Worm (Caenorhabditis elegans) whole organism, L1 larva: ENCODE results near the gene C16A11.5.

Experiments used
- C04F5.9 ChIP-seq: sonication (generic microtip); optimal IDR thresholded peaks from 2 replicates; lab custom pipeline; 2016; ENCODE audit warnings: missing genetic modification characterization, missing compliant biosample characterization
- C16A3.4 ChIP-seq: fragments of 150-350 bp; optimal IDR thresholded peaks from 2 replicates; lab custom pipeline; 2014; ENCODE audit warnings: missing biosample characterization, missing genetic modification characterization
- F16B12.6 ChIP-seq: fragments of 150-350 bp; optimal IDR thresholded peaks from 2 replicates; lab custom pipeline; 2014; ENCODE audit warnings: missing biosample characterization, missing genetic modification characterization
- blmp-1 ChIP-seq: fragments of 150-350 bp; optimal IDR thresholded peaks from 2 replicates; lab custom pipeline; 2014; ENCODE audit warnings: missing biosample characterization, missing genetic modification characterization
- ceh-63 ChIP-seq: fragments of 200-800 bp; sonication (Bioruptor generic); optimal IDR thresholded peaks from 2 replicates; lab custom pipeline; 2018; ENCODE audit warnings: mild to moderate bottlenecking, missing genetic modification characterization, missing compliant biosample characterization
- ceh-8 ChIP-seq: fragments of 200-800 bp; sonication (Bioruptor generic); optimal IDR thresholded peaks from 2 replicates; lab custom pipeline; 2018; ENCODE audit warnings: mild to moderate bottlenecking, missing genetic modification characterization, moderate library complexity, missing compliant biosample characterization
- ceh-90 ChIP-seq: sonication (generic microtip); optimal IDR thresholded peaks from 2 replicates; lab custom pipeline; 2016; ENCODE audit warnings: missing genetic modification characterization, missing compliant biosample characterization
- dsc-1 ChIP-seq: sonication (generic microtip); optimal IDR thresholded peaks from 2 replicates; lab custom pipeline; 2016; ENCODE audit warnings: mild to moderate bottlenecking, missing genetic modification characterization, missing compliant biosample characterization
- efl-1 ChIP-seq, 4 experiments: fragments of 150-350 bp; optimal IDR thresholded peaks in 3 of 4; peaks in 1 of 4; 1 replicate in 1 of 4; 2 replicates in 3 of 4; lab custom pipeline; 2014; ENCODE audit warnings: missing biosample characterization in 2 of 4, missing genetic modification characterization in 2 of 4, missing genetic modification reagents in 2 of 4
- egl-13 ChIP-seq: sonication (generic microtip); optimal IDR thresholded peaks from 2 replicates; lab custom pipeline; 2016; ENCODE audit warnings: missing genotype, missing genetic modification reagents, missing genetic modification characterization, missing compliant biosample characterization
- elt-3 ChIP-seq, 6 experiments: fragments of 150-350 bp in 1 of 6; sonication (generic microtip); optimal IDR thresholded peaks; 2 replicates each; lab custom pipeline; 2017 to 2018; ENCODE audit warnings: missing biosample characterization in 6 of 6, missing genetic modification characterization in 6 of 6, inconsistent platforms in 1 of 6
- grh-1 ChIP-seq: fragments of 200-800 bp; sonication (Bioruptor generic); IDR thresholded peaks from 2 replicates; pipeline ENCODE4 v1.3.6; 2022; ENCODE audit warnings: missing genetic modification reagents, missing genetic modification characterization, missing compliant biosample characterization
- irx-1 ChIP-seq: sonication (generic microtip); optimal IDR thresholded peaks from 2 replicates; lab custom pipeline; 2016; ENCODE audit warnings: missing genetic modification characterization, missing compliant biosample characterization
- isw-1 ChIP-seq: fragments of 200-800 bp; sonication (Bioruptor generic); IDR thresholded peaks from 2 replicates; pipeline ENCODE4 v1.3.6; 2022; ENCODE audit warnings: missing genetic modification characterization, missing compliant biosample characterization
- lin-13 ChIP-seq: fragments of 150-350 bp; optimal IDR thresholded peaks from 2 replicates; lab custom pipeline; 2014; ENCODE audit warnings: missing biosample characterization, missing genetic modification reagents, missing genetic modification characterization
- lin-15B ChIP-seq: fragments of 150-350 bp; sonication (generic microtip); optimal IDR thresholded peaks from 3 replicates; lab custom pipeline; 2014; ENCODE audit warnings: missing biosample characterization, missing genetic modification characterization
- lin-35 ChIP-seq, 2 experiments: fragments of 150-350 bp; optimal IDR thresholded peaks; 2 replicates each; lab custom pipeline; 2014; ENCODE audit warnings: missing biosample characterization in 2 of 2, missing genetic modification characterization in 2 of 2, missing genetic modification reagents in 2 of 2
- lir-3 ChIP-seq: sonication (generic microtip); optimal IDR thresholded peaks from 2 replicates; lab custom pipeline; 2016; ENCODE audit warnings: mild to moderate bottlenecking, missing genetic modification characterization, moderate library complexity, missing compliant biosample characterization; ENCODE audit not compliant: poor library complexity
- lsy-2 ChIP-seq, 2 experiments: fragments of 150-350 bp; optimal IDR thresholded peaks; 2 replicates each; lab custom pipeline; 2014; ENCODE audit warnings: missing biosample characterization in 2 of 2, missing genetic modification characterization in 2 of 2
- mep-1 ChIP-seq: fragments of 150-350 bp; optimal IDR thresholded peaks from 2 replicates; lab custom pipeline; 2014; ENCODE audit warnings: missing biosample characterization, missing genetic modification characterization
- nhr-11 ChIP-seq: fragments of 150-350 bp; optimal IDR thresholded peaks from 2 replicates; lab custom pipeline; 2014; ENCODE audit warnings: missing biosample characterization, missing genetic modification characterization
- nhr-12 ChIP-seq: sonication (generic microtip); optimal IDR thresholded peaks from 2 replicates; lab custom pipeline; 2017; ENCODE audit warnings: missing biosample characterization, missing genetic modification characterization
- nhr-47 ChIP-seq: sonication (generic microtip); optimal IDR thresholded peaks from 2 replicates; lab custom pipeline; 2016; ENCODE audit warnings: mild to moderate bottlenecking, missing genetic modification characterization, moderate library complexity, missing compliant biosample characterization
- nhr-84 ChIP-seq: sonication (generic microtip); optimal IDR thresholded peaks from 2 replicates; lab custom pipeline; 2017; ENCODE audit warnings: missing biosample characterization, missing genetic modification characterization
- nhr-90 ChIP-seq: sonication (generic microtip); optimal IDR thresholded peaks from 2 replicates; lab custom pipeline; 2016; ENCODE audit warnings: mild to moderate bottlenecking, missing genetic modification characterization, missing compliant biosample characterization; ENCODE audit not compliant: poor library complexity
- pag-3 ChIP-seq: sonication (generic microtip); optimal IDR thresholded peaks from 2 replicates; lab custom pipeline; 2017; ENCODE audit warnings: missing genetic modification characterization, mild to moderate bottlenecking, missing compliant biosample characterization, antibody characterized with exemption, borderline replicate concordance; ENCODE audit not compliant: insufficient read depth
- snu-23 ChIP-seq: sonication (generic microtip); optimal IDR thresholded peaks from 2 replicates; lab custom pipeline; 2016; ENCODE audit warnings: missing genetic modification characterization, missing compliant biosample characterization
- sup-37 ChIP-seq: fragments of 200-800 bp; sonication (Bioruptor generic); optimal IDR thresholded peaks from 2 replicates; lab custom pipeline; 2018; ENCODE audit warnings: mild to moderate bottlenecking, missing genetic modification characterization, missing compliant biosample characterization
- unc-130 ChIP-seq: fragments of 150-350 bp; optimal IDR thresholded peaks from 2 replicates; lab custom pipeline; 2017; ENCODE audit warnings: missing biosample characterization, missing genetic modification characterization, inconsistent platforms
- unc-98 ChIP-seq: fragments of 200-800 bp; sonication (Bioruptor generic); IDR thresholded peaks from 2 replicates; pipeline ENCODE4 v1.3.6; 2022; ENCODE audit warnings: missing genetic modification characterization, missing compliant biosample characterization
- vab-15 ChIP-seq: sonication (generic microtip); optimal IDR thresholded peaks from 2 replicates; lab custom pipeline; 2017; ENCODE audit warnings: missing genotype, mild to moderate bottlenecking, missing genetic modification characterization, missing compliant biosample characterization

The C16A11.5 gene

DNA sequence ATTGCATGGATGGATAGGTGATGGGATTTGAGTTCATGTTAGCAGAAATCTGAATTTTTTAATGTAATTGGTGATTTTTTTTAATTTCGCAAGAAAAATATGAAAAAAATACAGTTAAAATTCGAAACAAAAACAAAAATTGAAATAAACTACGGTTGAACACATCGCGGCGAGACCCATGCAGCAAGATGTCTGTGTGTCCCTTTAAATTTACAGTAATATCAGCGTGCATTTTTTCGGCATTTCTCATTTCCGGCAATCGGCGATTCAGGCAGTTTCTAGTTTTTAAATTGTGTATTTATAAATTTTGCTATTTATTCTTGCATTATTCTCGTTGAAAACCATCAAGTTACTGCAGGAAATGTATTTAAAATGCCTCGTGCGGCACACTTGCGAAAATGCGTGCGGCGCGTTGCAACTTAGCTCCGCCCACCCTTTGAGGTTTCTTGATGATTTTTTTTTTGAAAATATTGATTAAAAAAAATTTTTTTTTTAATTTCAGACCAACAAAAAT is 14.7 kb downstream of the C16A11.5 start, which contains the start of the genes fbxc-44 and C16A11.2 (continued):
- peak in 1 of 2 experiments; percentile 39 for TF ChIP-seq lin-35 (GFP tag; optimal IDR thresholded peaks at IDR 0.05; lab: Kevin White, UChicago)
- TF ChIP-seq C16A3.4, result peak; percentile 33
- TF ChIP-seq nhr-90, result peak; percentile 46
- TF ChIP-seq F16B12.6 (tag; lab: Kevin White, UChicago), result peak; percentile 32
- peak; percentile 30 for TF ChIP-seq egl-13 (tag; lab: Kevin White, UChicago)
- no peak for TF ChIP-seq nhr-12 (tag; lab: Kevin White, UChicago)
- peak; percentile 56 for TF ChIP-seq snu-23 (GFP tag; lab: Kevin White, UChicago)
- peak; percentile 55 for TF ChIP-seq unc-130 (tag; lab: Kevin White, UChicago)

DNA sequence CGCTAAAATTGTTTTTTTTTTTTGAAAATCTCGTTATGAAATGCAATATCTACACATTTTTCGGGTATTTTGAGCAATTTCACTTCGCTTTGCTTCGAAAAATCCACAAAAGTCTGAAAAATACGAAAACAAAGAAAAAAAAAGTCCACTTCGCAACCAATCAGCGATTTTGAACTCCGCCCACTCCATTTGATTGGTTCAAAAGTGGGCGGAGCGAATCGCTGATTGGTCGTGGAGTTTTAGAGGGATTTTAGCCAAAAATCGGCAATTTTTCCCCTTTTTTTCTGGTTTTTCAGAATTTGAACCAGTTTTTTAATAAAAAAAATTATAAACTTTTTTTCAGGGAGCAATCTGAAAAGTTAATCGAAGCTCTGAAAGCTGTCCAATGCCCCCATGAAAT is 15.9 kb downstream of the C16A11.5 start:
- TF ChIP-seq dsc-1 (tag; lab: Kevin White, UChicago) (no peak), efl-1 (optimal IDR thresholded peaks at IDR 0.05; lab: Kevin White, UChicago) (no peak), efl-1 (GFP tag; optimal IDR thresholded peaks at IDR 0.05 in 1 of 2; lab: Kevin White, UChicago) (peak in 1 of 2 experiments; percentile 21)

DNA sequence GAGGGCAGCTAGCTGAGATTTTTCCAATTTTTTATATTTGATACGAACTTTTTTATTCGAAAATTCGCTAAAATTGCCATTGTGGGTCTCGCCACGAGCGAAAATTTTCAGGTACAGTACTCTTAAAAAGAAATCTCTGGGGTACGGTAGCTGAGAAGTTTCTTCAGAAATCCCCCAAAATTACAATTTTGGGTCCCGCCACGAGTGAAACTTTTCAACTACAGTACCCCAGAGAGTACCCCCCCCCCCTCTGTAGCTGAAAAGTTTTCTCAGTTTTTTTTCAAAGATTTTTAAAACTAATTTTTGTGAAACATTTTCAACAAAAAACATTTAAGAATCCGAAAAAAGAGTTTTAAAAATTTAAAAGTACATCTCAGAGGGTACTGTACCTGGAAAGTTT is 21.9 kb downstream of the C16A11.5 start:
- no peak for TF ChIP-seq sup-37
- TF ChIP-seq ceh-63, result no peak
- TF ChIP-seq ceh-90, result no peak
- TF ChIP-seq nhr-47, result no peak
- TF ChIP-seq lin-35 (GFP tag; optimal IDR thresholded peaks at IDR 0.05; lab: Kevin White, UChicago), result no peak
- no peak for TF ChIP-seq egl-13 (tag; lab: Kevin White, UChicago)
- no peak for TF ChIP-seq lin-13 (GFP tag; lab: Kevin White, UChicago)
- TF ChIP-seq F16B12.6 (tag; lab: Kevin White, UChicago), result no peak
- TF ChIP-seq nhr-11, result no peak
- TF ChIP-seq lsy-2 (tag; optimal IDR thresholded peaks at IDR 0.05; lab: Kevin White, UChicago), result no peak
- no peak for TF ChIP-seq nhr-84
- TF ChIP-seq mep-1 (tag; lab: Kevin White, UChicago), result no peak
- TF ChIP-seq unc-98 (GFP tag; lab: Robert Waterston, UW), result no peak

DNA sequence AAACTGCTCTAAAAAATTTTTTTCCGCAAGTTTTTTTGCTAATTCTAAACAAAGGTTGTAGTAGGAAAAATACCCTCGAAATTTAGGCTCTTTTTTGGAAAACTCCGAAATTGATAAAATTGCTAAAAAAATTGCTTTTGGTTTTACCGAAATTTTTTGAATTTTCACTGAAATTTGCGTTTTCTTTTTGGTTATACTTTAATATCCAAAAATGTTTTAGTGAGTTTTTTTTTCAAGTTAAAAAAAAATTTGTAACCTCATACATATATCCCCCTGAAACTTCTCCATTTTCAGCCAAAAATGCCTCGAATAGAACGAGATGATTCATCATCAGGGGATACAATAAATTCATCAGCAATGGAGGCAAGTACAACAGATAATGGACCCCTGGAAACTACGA is 23.8 kb downstream of the C16A11.5 start, which contains the start of gene gpa-11:
Gene gpa-11, plus strand, starts transcription at position 301 of the 400 bp plus-strand sequence.
- TF ChIP-seq unc-98 (GFP tag; lab: Robert Waterston, UW) (no peak), efl-1 (optimal IDR thresholded peaks at IDR 0.05; lab: Kevin White, UChicago) (no peak), efl-1 (GFP tag; optimal IDR thresholded peaks at IDR 0.05 in 1 of 2; lab: Kevin White, UChicago) (no peak), elt-3 (tag; optimal IDR thresholded peaks at IDR 0.05; lab: Kevin White, UChicago) (no peak), nhr-84 (no peak), blmp-1 (no peak), grh-1 (GFP tag; lab: Robert Waterston, UW) (no peak), lsy-2 (tag; optimal IDR thresholded peaks at IDR 0.05; lab: Kevin White, UChicago) (no peak), F16B12.6 (tag; lab: Kevin White, UChicago) (no peak)
- TF ChIP-seq, all 84 proteins: peak for 0

DNA sequence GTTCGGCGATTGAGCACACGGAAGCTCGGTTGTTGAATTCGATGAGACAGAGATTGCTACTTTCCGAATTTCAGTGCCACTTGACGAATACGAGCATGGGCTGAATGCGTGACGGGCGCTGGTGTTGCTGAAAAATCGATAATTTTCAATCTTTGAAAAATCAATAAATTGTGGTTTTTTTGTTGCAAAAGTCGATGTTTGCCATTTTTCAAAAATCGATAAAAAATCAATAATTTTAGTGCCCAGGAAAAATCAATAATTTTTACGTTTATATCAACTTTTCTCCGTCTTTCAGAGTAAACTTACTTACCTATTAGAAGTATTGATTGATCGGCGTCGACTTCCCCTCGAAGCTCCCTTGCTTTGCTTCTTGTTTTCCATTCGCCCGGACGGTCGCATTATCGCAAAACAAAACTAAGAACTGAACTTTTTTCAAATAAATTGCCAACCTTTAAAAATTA is 33.5 kb downstream of the C16A11.5 start, which contains the start of gene C16A11.7:
Gene C16A11.7, minus strand, starts transcription at position 411 of the 461 bp plus-strand sequence.
- no peak for TF ChIP-seq sup-37
- no peak for TF ChIP-seq lin-15B (tag; lab: Kevin White, UChicago)
- TF ChIP-seq vab-15, result no peak
- no peak for TF ChIP-seq irx-1
- no peak for TF ChIP-seq ceh-8 (GFP tag; lab: Kevin White, UChicago)

DNA sequence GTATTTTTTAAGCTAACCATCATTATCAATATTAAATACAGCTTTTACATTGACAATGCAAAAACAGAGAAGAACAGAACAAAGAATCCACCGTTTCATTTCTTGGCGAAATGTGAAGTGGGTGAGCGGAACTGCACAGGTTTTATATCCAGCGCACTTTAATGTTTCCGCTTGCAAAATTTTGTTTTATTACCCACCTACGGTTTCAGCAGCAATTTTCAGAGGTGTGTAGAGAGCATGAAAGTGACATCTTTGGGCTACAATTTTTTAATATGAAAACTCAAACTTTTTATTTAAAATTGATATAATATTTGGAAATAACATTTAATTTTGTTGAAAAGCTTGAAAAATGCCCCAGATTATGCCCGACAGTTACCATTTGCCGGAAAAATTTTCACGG is 35.6 kb downstream of the C16A11.5 start, which contains the start of gene clec-135:
Gene clec-135, minus strand, starts transcription at position 101 of the 400 bp plus-strand sequence.
- TF ChIP-seq sup-37 (no peak), C04F5.9 (tag; lab: Kevin White, UChicago) (no peak), isw-1 (no peak), lir-3 (tag; lab: Kevin White, UChicago) (no peak), blmp-1 (no peak), pag-3 (tag; lab: Kevin White, UChicago) (no peak), dsc-1 (tag; lab: Kevin White, UChicago) (no peak), ceh-63 (no peak)
